Worm (Caenorhabditis elegans) whole organism, mixed stage, embryonic: ENCODE data around the gene F25B3.4.

Experiments used
- M03D4.4 ChIP-seq: sonication (generic microtip); optimal IDR thresholded peaks from 2 replicates; lab custom pipeline; 2017; ENCODE audit warnings: mild to moderate bottlenecking, missing genetic modification characterization, missing compliant biosample characterization
- bed-3 ChIP-seq: fragments of 200-800 bp; sonication (Bioruptor generic); optimal IDR thresholded peaks from 3 replicates; lab custom pipeline; 2018; ENCODE audit warnings: mild to moderate bottlenecking, missing genetic modification characterization, moderate library complexity, missing compliant biosample characterization
- blmp-1 ChIP-seq: fragments of 150-350 bp; optimal IDR thresholded peaks from 2 replicates; lab custom pipeline; 2014; ENCODE audit warnings: missing biosample characterization, missing genetic modification characterization
- ceh-39 ChIP-seq: fragments of 150-350 bp; optimal IDR thresholded peaks from 2 replicates; lab custom pipeline; 2014; ENCODE audit warnings: missing biosample characterization, missing genetic modification characterization
- ceh-43 ChIP-seq: fragments of 200-800 bp; sonication (Bioruptor generic); optimal IDR thresholded peaks from 2 replicates; lab custom pipeline; 2018; ENCODE audit warnings: mild to moderate bottlenecking, missing genetic modification characterization, moderate library complexity, missing compliant biosample characterization
- ceh-83 ChIP-seq: fragments of 200-800 bp; sonication (Bioruptor generic); optimal IDR thresholded peaks from 2 replicates; lab custom pipeline; 2018; ENCODE audit warnings: mild to moderate bottlenecking, missing genetic modification characterization, missing compliant biosample characterization
- ces-1 ChIP-seq: fragments of 150-350 bp; optimal IDR thresholded peaks from 2 replicates; lab custom pipeline; 2014; ENCODE audit warnings: missing biosample characterization, missing genetic modification reagents, missing genetic modification characterization
- cnd-1 ChIP-seq: fragments of 200-800 bp; sonication (Bioruptor generic); optimal IDR thresholded peaks from 2 replicates; lab custom pipeline; 2018; ENCODE audit warnings: mild to moderate bottlenecking, missing genetic modification characterization, missing compliant biosample characterization
- drap-1 ChIP-seq: fragments of 200-800 bp; sonication (Bioruptor generic); optimal IDR thresholded peaks from 3 replicates; lab custom pipeline; 2018; ENCODE audit warnings: mild to moderate bottlenecking, missing genetic modification characterization, missing compliant biosample characterization
- elt-1 ChIP-seq: sonication (generic microtip); optimal IDR thresholded peaks from 2 replicates; lab custom pipeline; 2017; ENCODE audit warnings: missing genetic modification characterization, mild to moderate bottlenecking, missing compliant biosample characterization, antibody characterized with exemption, moderate library complexity, borderline replicate concordance; ENCODE audit not compliant: insufficient read depth
- elt-3 ChIP-seq: fragments of 150-350 bp; optimal IDR thresholded peaks from 2 replicates; lab custom pipeline; 2014; ENCODE audit warnings: missing biosample characterization, missing genetic modification characterization
- flh-1 ChIP-seq: fragments of 200-800 bp; sonication (Bioruptor generic); optimal IDR thresholded peaks from 2 replicates; lab custom pipeline; 2018; ENCODE audit warnings: mild to moderate bottlenecking, missing genetic modification characterization, moderate library complexity, missing compliant biosample characterization
- ham-2 ChIP-seq: fragments of 200-800 bp; sonication (Bioruptor generic); optimal IDR thresholded peaks from 2 replicates; lab custom pipeline; 2018; ENCODE audit warnings: mild to moderate bottlenecking, missing genetic modification characterization, missing compliant biosample characterization
- hlh-1 ChIP-seq: fragments of 150-350 bp; optimal IDR thresholded peaks from 2 replicates; lab custom pipeline; 2014; ENCODE audit warnings: missing biosample characterization, missing genetic modification reagents, missing genetic modification characterization
- lin-13 ChIP-seq: fragments of 150-350 bp; optimal IDR thresholded peaks from 2 replicates; lab custom pipeline; 2014; ENCODE audit warnings: missing biosample characterization, missing genetic modification characterization
- lin-32 ChIP-seq: fragments of 200-800 bp; sonication (Bioruptor generic); optimal IDR thresholded peaks from 2 replicates; lab custom pipeline; 2018; ENCODE audit warnings: mild to moderate bottlenecking, missing genetic modification characterization, missing compliant biosample characterization
- lsy-2 ChIP-seq: fragments of 150-350 bp; optimal IDR thresholded peaks from 2 replicates; lab custom pipeline; 2014; ENCODE audit warnings: missing biosample characterization, missing genetic modification characterization
- mab-5 ChIP-seq: fragments of 150-350 bp; optimal IDR thresholded peaks from 2 replicates; lab custom pipeline; 2014; ENCODE audit warnings: missing biosample characterization, missing genetic modification characterization
- mep-1 ChIP-seq: fragments of 150-350 bp; optimal IDR thresholded peaks from 2 replicates; lab custom pipeline; 2017; ENCODE audit warnings: missing biosample characterization, missing genetic modification reagents, missing genetic modification characterization, inconsistent platforms
- mls-2 ChIP-seq: sonication (generic microtip); optimal IDR thresholded peaks from 2 replicates; lab custom pipeline; 2016; ENCODE audit warnings: mild to moderate bottlenecking, missing genetic modification characterization, moderate library complexity, missing compliant biosample characterization
- nhr-12 ChIP-seq: fragments of 150-350 bp; optimal IDR thresholded peaks from 2 replicates; lab custom pipeline; 2014; ENCODE audit warnings: missing biosample characterization, missing genetic modification characterization
- nhr-2 ChIP-seq: fragments of 150-350 bp; optimal IDR thresholded peaks from 2 replicates; lab custom pipeline; 2014; ENCODE audit warnings: missing biosample characterization, missing genetic modification characterization
- nhr-237 ChIP-seq: fragments of 150-350 bp; optimal IDR thresholded peaks from 2 replicates; lab custom pipeline; 2014; ENCODE audit warnings: missing biosample characterization, missing genetic modification characterization
- nhr-28 ChIP-seq: fragments of 150-350 bp; optimal IDR thresholded peaks from 2 replicates; lab custom pipeline; 2014; ENCODE audit warnings: missing biosample characterization, missing genetic modification characterization
- nhr-76 ChIP-seq: sonication (generic microtip); optimal IDR thresholded peaks from 2 replicates; lab custom pipeline; 2017; ENCODE audit warnings: missing biosample characterization, missing genetic modification characterization
- pha-4 ChIP-seq: fragments of 150-350 bp; optimal IDR thresholded peaks from 2 replicates; lab custom pipeline; 2018; ENCODE audit warnings: missing biosample characterization, missing genetic modification reagents, missing genetic modification characterization
- sem-2 ChIP-seq: fragments of 200-800 bp; sonication (Bioruptor generic); optimal IDR thresholded peaks from 2 replicates; lab custom pipeline; 2018; ENCODE audit warnings: mild to moderate bottlenecking, missing genetic modification characterization, missing compliant biosample characterization
- sptf-1 ChIP-seq: sonication (generic microtip); optimal IDR thresholded peaks from 2 replicates; lab custom pipeline; 2017; ENCODE audit warnings: mild to moderate bottlenecking, missing genetic modification characterization, moderate library complexity, missing compliant biosample characterization
- tbx-8 ChIP-seq: fragments of 200-800 bp; sonication (Bioruptor generic); optimal IDR thresholded peaks from 2 replicates; lab custom pipeline; 2018; ENCODE audit warnings: mild to moderate bottlenecking, missing genetic modification characterization, moderate library complexity, missing compliant biosample characterization
- unc-120 ChIP-seq: sonication (generic microtip); optimal IDR thresholded peaks from 2 replicates; lab custom pipeline; 2017; ENCODE audit warnings: missing genetic modification characterization, missing compliant biosample characterization; ENCODE audit not compliant: poor library complexity, severe bottlenecking
- unc-39 ChIP-seq: fragments of 150-350 bp; optimal IDR thresholded peaks from 2 replicates; lab custom pipeline; 2014; ENCODE audit warnings: missing biosample characterization, missing genetic modification characterization
- unc-62 ChIP-seq: fragments of 150-350 bp; optimal IDR thresholded peaks from 2 replicates; lab custom pipeline; 2014; ENCODE audit warnings: missing biosample characterization, missing genetic modification reagents, missing genetic modification characterization
- zip-8 ChIP-seq: fragments of 150-350 bp; optimal IDR thresholded peaks from 2 replicates; lab custom pipeline; 2014; ENCODE audit warnings: missing biosample characterization, missing genetic modification characterization
- ztf-11 ChIP-seq: fragments of 150-350 bp; optimal IDR thresholded peaks from 2 replicates; lab custom pipeline; 2014; ENCODE audit warnings: missing biosample characterization, missing genetic modification characterization

The F25B3.4 gene

ce11 chrV:9588574-9588973 lies 20.0 kb upstream of the F25B3.4 start:
- TF ChIP-seq nhr-2 (no peak), elt-1 (tag; lab: Kevin White, UChicago) (peak; percentile 36), zip-8 (tag; lab: Kevin White, UChicago) (no peak), unc-120 (tag; lab: Kevin White, UChicago) (no peak)

- TF ChIP-seq mab-5 (tag; lab: Kevin White, UChicago) (no peak), elt-1 (tag; lab: Kevin White, UChicago) (peak; percentile 63)
Measured at ce11 chrV:9587619-9588018, 19.0 kb upstream of the F25B3.4 start.

- no peak for TF ChIP-seq blmp-1
- TF ChIP-seq unc-39 (tag; lab: Kevin White, UChicago), result no peak
- TF ChIP-seq ztf-11, result no peak
- no peak for TF ChIP-seq ceh-43 (GFP tag; lab: Kevin White, UChicago)
- no peak for TF ChIP-seq nhr-28
- TF ChIP-seq unc-120 (tag; lab: Kevin White, UChicago), result no peak
- TF ChIP-seq M03D4.4 (tag; lab: Kevin White, UChicago), result no peak
- TF ChIP-seq ceh-83 (GFP tag; lab: Kevin White, UChicago), result no peak
- TF ChIP-seq nhr-2, result no peak
- TF ChIP-seq mls-2, result no peak
- no peak for TF ChIP-seq nhr-76 (tag; lab: Kevin White, UChicago)
- TF ChIP-seq zip-8 (tag; lab: Kevin White, UChicago), result no peak
- no peak for TF ChIP-seq pha-4 (tag; lab: Kevin White, UChicago)
- no peak for TF ChIP-seq drap-1 (GFP tag; lab: Kevin White, UChicago)
- TF ChIP-seq elt-3 (tag; lab: Kevin White, UChicago), result no peak
- no peak for TF ChIP-seq sptf-1 (tag; lab: Kevin White, UChicago)
- no peak for TF ChIP-seq ces-1 (GFP tag; lab: Kevin White, UChicago)
- TF ChIP-seq unc-62 (GFP tag; lab: Kevin White, UChicago), result no peak
- TF ChIP-seq, all 35 proteins: peak for 0
Measured at ce11 chrV:9584263-9584662, 15.7 kb upstream of the F25B3.4 start.

- TF ChIP-seq ceh-83 (GFP tag; lab: Kevin White, UChicago), result no peak
- TF ChIP-seq ham-2, result no peak
- TF ChIP-seq mep-1 (tag; lab: Kevin White, UChicago), result no peak
- TF ChIP-seq nhr-2, result no peak
- no peak for TF ChIP-seq elt-3 (tag; lab: Kevin White, UChicago)
- TF ChIP-seq pha-4 (tag; lab: Kevin White, UChicago), result no peak
- no peak for TF ChIP-seq sem-2 (GFP tag; lab: Kevin White, UChicago)
- TF ChIP-seq drap-1 (GFP tag; lab: Kevin White, UChicago), result no peak
- no peak for TF ChIP-seq zip-8 (tag; lab: Kevin White, UChicago)
- TF ChIP-seq unc-39 (tag; lab: Kevin White, UChicago), result no peak
- TF ChIP-seq tbx-8 (GFP tag; lab: Kevin White, UChicago), result no peak
- no peak for TF ChIP-seq ces-1 (GFP tag; lab: Kevin White, UChicago)
- TF ChIP-seq lsy-2, result no peak
- TF ChIP-seq nhr-76 (tag; lab: Kevin White, UChicago), result no peak
- TF ChIP-seq ztf-11, result no peak
- TF ChIP-seq hlh-1, result no peak
- no peak for TF ChIP-seq nhr-12
Measured at ce11 chrV:9583323-9583644, 14.7 kb upstream of the F25B3.4 start, which contains the start of gene K09G1.1. Gene K09G1.1 (plus strand): TSS chrV:9583545.

ce11 chrV:9582594-9583322 lies 14.2 kb upstream of the F25B3.4 start, which contains the start of gene rtfo-1:
Gene rtfo-1 (minus strand): TSS chrV:9582644.
- TF ChIP-seq ham-2 (peak; percentile 54), lin-32 (GFP tag; lab: Kevin White, UChicago) (peak; percentile 10), lin-13 (peak; percentile 39), hlh-1 (peak; percentile 65), M03D4.4 (tag; lab: Kevin White, UChicago) (peak; percentile 69), nhr-12 (no peak), pha-4 (tag; lab: Kevin White, UChicago) (peak; percentile 24), ces-1 (GFP tag; lab: Kevin White, UChicago) (peak; percentile 39), mep-1 (tag; lab: Kevin White, UChicago) (peak; percentile 65), ceh-39 (tag; lab: Kevin White, UChicago) (no peak), elt-3 (tag; lab: Kevin White, UChicago) (no peak), unc-120 (tag; lab: Kevin White, UChicago) (no peak), unc-39 (tag; lab: Kevin White, UChicago) (no peak), bed-3 (GFP tag; lab: Kevin White, UChicago) (peak; percentile 8), blmp-1 (peak; percentile 25), nhr-237 (tag; lab: Kevin White, UChicago) (peak; percentile 6), elt-1 (tag; lab: Kevin White, UChicago) (no peak), nhr-76 (tag; lab: Kevin White, UChicago) (peak; percentile 69), flh-1 (GFP tag; lab: Kevin White, UChicago) (no peak), tbx-8 (GFP tag; lab: Kevin White, UChicago) (no peak), ztf-11 (peak; percentile 57), ceh-43 (GFP tag; lab: Kevin White, UChicago) (peak; percentile 72), zip-8 (tag; lab: Kevin White, UChicago) (no peak), cnd-1 (peak; percentile 61), nhr-28 (no peak), unc-62 (GFP tag; lab: Kevin White, UChicago) (no peak), mls-2 (peak; percentile 54), lsy-2 (peak; percentile 26), sptf-1 (tag; lab: Kevin White, UChicago) (peak; percentile 85), ceh-83 (GFP tag; lab: Kevin White, UChicago) (peak; percentile 58), drap-1 (GFP tag; lab: Kevin White, UChicago) (peak; percentile 58)
- TF ChIP-seq, all 35 proteins: peak for 20
